Fruit fly (Drosophila melanogaster): ENCODE measurements around the gene CG1951.

DNA sequence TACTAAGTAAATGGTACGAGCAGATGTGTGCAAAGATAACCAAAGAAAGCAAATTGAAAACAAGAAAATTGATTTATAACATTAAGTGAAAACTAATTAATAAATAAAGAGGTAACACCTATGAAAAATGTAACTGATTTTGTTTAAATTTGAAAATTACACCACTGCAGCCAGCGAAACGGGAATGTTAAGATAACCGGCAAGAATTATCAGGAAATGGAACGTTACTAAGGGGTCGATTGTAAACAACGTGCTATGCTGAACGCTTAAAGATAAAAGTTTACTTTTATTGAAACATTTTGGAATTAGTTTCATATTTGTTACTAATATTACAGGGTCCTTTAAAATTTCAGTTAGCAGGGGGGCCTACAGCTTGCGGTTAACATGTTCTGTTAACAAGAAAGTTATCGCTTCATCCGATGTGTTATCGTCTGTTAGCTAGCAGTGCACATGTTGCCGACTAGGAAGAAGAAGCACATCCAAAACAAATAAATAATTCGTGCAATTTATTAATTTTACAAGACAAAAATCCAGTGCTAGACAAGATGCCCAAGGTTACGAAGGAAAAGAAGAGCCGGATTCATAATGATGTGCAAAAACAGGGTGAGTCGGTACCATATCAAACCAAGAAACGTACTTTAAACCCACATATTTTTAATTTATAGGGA is 22.2 kb downstream of the CG1951 start, which contains the start of gene CG11837:
- TF ChIP-seq fru (GFP tag; optimal IDR thresholded peaks at IDR 0.05) (no peak), woc (GFP tag; optimal IDR thresholded peaks at IDR 0.05) (no peak), Dif (GFP tag; optimal IDR thresholded peaks at IDR 0.05; ENCODE audit: partially characterized antibody) (no peak), Hnf4 (GFP tag; optimal IDR thresholded peaks at IDR 0.05) (no peak), CG9705 (GFP tag; optimal IDR thresholded peaks at IDR 0.05) (no peak), sage (GFP tag; optimal IDR thresholded peaks at IDR 0.05) (peak; percentile 36), Myc (optimal IDR thresholded peaks at IDR 0.05) (no peak), Hr83 (GFP tag; optimal IDR thresholded peaks at IDR 0.05; ENCODE audit: poor library complexity, severe bottlenecking) (no peak), Mio (GFP tag; optimal IDR thresholded peaks at IDR 0.05) (no peak)

All from whole organism, wandering third instar larva.